Fruit fly (Drosophila melanogaster) whole organism, embryonic: ENCODE measurements around the gene CG14431.
A peak's percentile ranks its signal among the peaks of the same experiment; 100 is the strongest.

Experiments
- BEAF-32 ChIP-seq: fragments of 200-800 bp; sonication (Bioruptor generic); optimal IDR thresholded peaks from 3 replicates; lab custom pipeline; 2017; ENCODE audit warnings: missing biosample characterization, missing genetic modification characterization, mild to moderate bottlenecking, moderate library complexity, missing genetic modification reagents
- CG10209 ChIP-seq: fragments of 200-800 bp; sonication (Bioruptor generic); optimal IDR thresholded peaks from 3 replicates; lab custom pipeline; 2017; ENCODE audit warnings: missing biosample characterization, mild to moderate bottlenecking, missing genetic modification characterization, missing genetic modification reagents
- CG11085 ChIP-seq: fragments of 200-800 bp; sonication (Bioruptor generic); IDR thresholded peaks from 2 replicates; pipeline ENCODE4 v1.3.6; 2022; ENCODE audit warnings: missing biosample characterization, missing genetic modification characterization
- CG12071 ChIP-seq: fragments of 200-800 bp; sonication (Bioruptor generic); optimal IDR thresholded peaks from 3 replicates; lab custom pipeline; 2018; ENCODE audit warnings: missing biosample characterization, mild to moderate bottlenecking, missing genetic modification characterization
- CG12942 ChIP-seq: fragments of 200-800 bp; sonication (Bioruptor generic); optimal IDR thresholded peaks from 3 replicates; lab custom pipeline; 2016; ENCODE audit warnings: missing biosample characterization, missing genetic modification characterization
- CG13775 ChIP-seq: fragments of 200-800 bp; sonication (Bioruptor generic); optimal IDR thresholded peaks from 3 replicates; lab custom pipeline; 2017; ENCODE audit warnings: missing biosample characterization, mild to moderate bottlenecking, missing genetic modification characterization
- CG14667 ChIP-seq: fragments of 200-800 bp; sonication (Bioruptor generic); IDR thresholded peaks from 2 replicates; pipeline ENCODE4 v1.3.6; 2022; ENCODE audit warnings: missing biosample characterization, missing genetic modification characterization
- CG15514 ChIP-seq: fragments of 200-800 bp; sonication (Bioruptor generic); optimal IDR thresholded peaks from 3 replicates; lab custom pipeline; 2017; ENCODE audit warnings: missing biosample characterization, missing genetic modification characterization, mild to moderate bottlenecking, moderate library complexity, missing genetic modification reagents
- CG17328 ChIP-seq: fragments of 200-800 bp; sonication (Bioruptor generic); IDR thresholded peaks from 2 replicates; pipeline ENCODE4 v1.3.6; 2022; ENCODE audit warnings: missing biosample characterization, missing genetic modification characterization
- CG17568 ChIP-seq: fragments of 200-800 bp; sonication (Bioruptor generic); optimal IDR thresholded peaks from 2 replicates; lab custom pipeline; 2018; ENCODE audit warnings: missing biosample characterization, mild to moderate bottlenecking, missing genetic modification characterization, moderate library complexity
- CG1832 ChIP-seq: fragments of 200-800 bp; sonication (Bioruptor generic); optimal IDR thresholded peaks from 2 replicates; lab custom pipeline; 2017; ENCODE audit warnings: missing biosample characterization, mild to moderate bottlenecking, missing genetic modification characterization, inconsistent platforms
- CG2129 ChIP-seq: fragments of 200-800 bp; sonication (Bioruptor generic); IDR thresholded peaks from 2 replicates; pipeline ENCODE4 v1.3.6; 2022; ENCODE audit warnings: missing biosample characterization, missing genetic modification characterization; ENCODE audit not compliant: partially characterized antibody
- CG2875 ChIP-seq: fragments of 200-800 bp; sonication (Bioruptor generic); optimal IDR thresholded peaks from 2 replicates; lab custom pipeline; 2017; ENCODE audit warnings: missing biosample characterization, mild to moderate bottlenecking, missing genetic modification characterization, missing genetic modification reagents
- CG30431 ChIP-seq: fragments of 200-800 bp; sonication (Bioruptor generic); optimal IDR thresholded peaks from 2 replicates; lab custom pipeline; 2017; ENCODE audit warnings: missing biosample characterization, missing genetic modification characterization
- CG3281 ChIP-seq: fragments of 200-800 bp; sonication (Bioruptor generic); optimal IDR thresholded peaks from 3 replicates; lab custom pipeline; 2017; ENCODE audit warnings: missing biosample characterization, mild to moderate bottlenecking, missing genetic modification characterization
- CG34422 ChIP-seq: fragments of 200-800 bp; sonication (Bioruptor generic); IDR thresholded peaks from 3 replicates; pipeline ENCODE4 v1.3.6; 2022; ENCODE audit warnings: missing biosample characterization, missing genetic modification characterization
- CG42726 ChIP-seq: fragments of 200-800 bp; sonication (Bioruptor generic); IDR thresholded peaks from 2 replicates; pipeline ENCODE4 v1.3.6; 2022; ENCODE audit warnings: missing biosample characterization, missing genetic modification characterization; ENCODE audit not compliant: partially characterized antibody
- CG43689 ChIP-seq: fragments of 200-800 bp; sonication (Bioruptor generic); IDR thresholded peaks from 2 replicates; pipeline ENCODE4 v1.3.6; 2022; ENCODE audit warnings: missing biosample characterization, missing genetic modification characterization
- CG5245 ChIP-seq: fragments of 200-800 bp; sonication (Bioruptor generic); optimal IDR thresholded peaks from 3 replicates; lab custom pipeline; 2016; ENCODE audit warnings: missing biosample characterization, missing genetic modification characterization
- CG5953 ChIP-seq: fragments of 200-800 bp; sonication (Bioruptor generic); IDR thresholded peaks from 2 replicates; pipeline ENCODE4 v1.3.6; 2022; ENCODE audit warnings: missing biosample characterization, missing genetic modification characterization
- CG8388 ChIP-seq: fragments of 200-800 bp; sonication (Bioruptor generic); optimal IDR thresholded peaks from 2 replicates; lab custom pipeline; 2019; ENCODE audit warnings: missing biosample characterization, mild to moderate bottlenecking, missing genetic modification characterization, moderate library complexity
- CrebB ChIP-seq: fragments of 200-800 bp; sonication (Bioruptor generic); optimal IDR thresholded peaks from 3 replicates; lab custom pipeline; 2018; ENCODE audit warnings: missing biosample characterization, mild to moderate bottlenecking, missing genetic modification characterization
- Doc3 ChIP-seq: fragments of 200-800 bp; sonication (Bioruptor generic); IDR thresholded peaks from 3 replicates; pipeline ENCODE4 v1.3.6; 2022; ENCODE audit warnings: missing biosample characterization, missing genetic modification characterization; ENCODE audit not compliant: partially characterized antibody
- Lim3 ChIP-seq: fragments of 200-800 bp; sonication (Bioruptor generic); IDR thresholded peaks from 2 replicates; pipeline ENCODE4 v1.3.6; 2022; ENCODE audit warnings: missing biosample characterization, missing genetic modification characterization
- MESR4 ChIP-seq: fragments of 200-800 bp; sonication (Bioruptor generic); optimal IDR thresholded peaks from 2 replicates; lab custom pipeline; 2018; ENCODE audit warnings: missing biosample characterization, mild to moderate bottlenecking, missing genetic modification characterization, moderate library complexity
- Max ChIP-seq: fragments of 200-800 bp; sonication (Bioruptor generic); optimal IDR thresholded peaks from 2 replicates; lab custom pipeline; 2016; ENCODE audit warnings: missing biosample characterization, mild to moderate bottlenecking, missing genetic modification characterization
- Nf-YA ChIP-seq: fragments of 200-800 bp; sonication (Bioruptor generic); IDR thresholded peaks from 2 replicates; pipeline ENCODE4 v1.3.6; 2022; ENCODE audit warnings: missing biosample characterization, missing genetic modification characterization
- NfI ChIP-seq: fragments of 200-800 bp; sonication (Bioruptor generic); optimal IDR thresholded peaks from 3 replicates; lab custom pipeline; 2018; ENCODE audit warnings: missing biosample characterization, mild to moderate bottlenecking, missing genetic modification characterization, moderate library complexity
- Oli ChIP-seq: fragments of 200-800 bp; sonication (Bioruptor generic); optimal IDR thresholded peaks from 2 replicates; lab custom pipeline; 2018; ENCODE audit warnings: missing biosample characterization, mild to moderate bottlenecking, missing genetic modification characterization, moderate library complexity
- Sox100B ChIP-seq: fragments of 200-800 bp; sonication (Bioruptor generic); optimal IDR thresholded peaks from 3 replicates; lab custom pipeline; 2018; ENCODE audit warnings: missing biosample characterization, mild to moderate bottlenecking, missing genetic modification characterization
- Sry-δ ChIP-seq: fragments of 200-800 bp; sonication (Bioruptor generic); optimal IDR thresholded peaks from 2 replicates; lab custom pipeline; 2016; ENCODE audit warnings: missing biosample characterization, missing genetic modification characterization
- bowl ChIP-seq: fragments of 200-800 bp; sonication (Bioruptor generic); IDR thresholded peaks from 2 replicates; pipeline ENCODE4 v1.3.6; 2022; ENCODE audit warnings: missing biosample characterization, missing genetic modification characterization
- cad ChIP-seq: fragments of >200 bp; optimal IDR thresholded peaks from 2 replicates; lab custom pipeline; 2017; ENCODE audit warnings: missing biosample characterization, missing genetic modification characterization
- cas ChIP-seq: fragments of 200-800 bp; sonication (Bioruptor generic); IDR thresholded peaks from 2 replicates; pipeline ENCODE4 v1.3.6; 2022; ENCODE audit warnings: missing biosample characterization, missing genetic modification characterization
- cg ChIP-seq: fragments of 200-800 bp; sonication (Bioruptor generic); optimal IDR thresholded peaks from 3 replicates; lab custom pipeline; 2019; ENCODE audit warnings: missing biosample characterization, mild to moderate bottlenecking, missing genetic modification characterization, moderate library complexity
- ci ChIP-seq: fragments of 200-800 bp; sonication (Bioruptor generic); IDR thresholded peaks from 3 replicates; pipeline ENCODE4 v1.3.6; 2022; ENCODE audit warnings: missing biosample characterization, missing genetic modification characterization
- disco-r ChIP-seq: fragments of 200-800 bp; sonication (Bioruptor generic); optimal IDR thresholded peaks from 2 replicates; lab custom pipeline; 2016; ENCODE audit warnings: missing biosample characterization, missing genetic modification characterization
- dm ChIP-seq: fragments of 200-800 bp; sonication (Bioruptor generic); optimal IDR thresholded peaks from 3 replicates; lab custom pipeline; 2016; ENCODE audit warnings: missing biosample characterization, missing genetic modification characterization
- dmrt11E ChIP-seq: fragments of 200-800 bp; sonication (Bioruptor generic); optimal IDR thresholded peaks from 3 replicates; lab custom pipeline; 2018; ENCODE audit warnings: missing biosample characterization, mild to moderate bottlenecking, missing genetic modification characterization, moderate library complexity
- ems ChIP-seq: fragments of 200-800 bp; sonication (Bioruptor generic); optimal IDR thresholded peaks from 3 replicates; lab custom pipeline; 2016; ENCODE audit warnings: missing biosample characterization, missing genetic modification characterization
- eyg ChIP-seq: fragments of 200-800 bp; sonication (Bioruptor generic); optimal IDR thresholded peaks from 3 replicates; lab custom pipeline; 2016; ENCODE audit warnings: missing biosample characterization, missing genetic modification characterization
- lab ChIP-seq: fragments of 200-800 bp; sonication (Bioruptor generic); optimal IDR thresholded peaks from 3 replicates; lab custom pipeline; 2017; ENCODE audit warnings: missing biosample characterization, missing genetic modification characterization, mild to moderate bottlenecking, moderate library complexity, missing genetic modification reagents
- lbe ChIP-seq: fragments of 200-800 bp; sonication (Bioruptor generic); optimal IDR thresholded peaks from 2 replicates; lab custom pipeline; 2016; ENCODE audit warnings: missing biosample characterization, mild to moderate bottlenecking, missing genetic modification characterization
- org-1 ChIP-seq: fragments of 200-800 bp; sonication (Bioruptor generic); optimal IDR thresholded peaks from 2 replicates; lab custom pipeline; 2017; ENCODE audit warnings: missing biosample characterization, missing genetic modification characterization
- otp ChIP-seq: fragments of 200-800 bp; sonication (Bioruptor generic); IDR thresholded peaks from 3 replicates; pipeline ENCODE4, ENCODE4 v1.3.6; 2022; ENCODE audit warnings: missing biosample characterization, missing genetic modification characterization
- row ChIP-seq: fragments of 200-800 bp; sonication (Bioruptor generic); IDR thresholded peaks from 3 replicates; pipeline ENCODE4 v1.3.6; 2022; ENCODE audit warnings: missing biosample characterization, missing genetic modification characterization
- shn ChIP-seq: fragments of 200-800 bp; sonication (Bioruptor generic); optimal IDR thresholded peaks from 3 replicates; lab custom pipeline; 2016; ENCODE audit warnings: missing biosample characterization, missing genetic modification characterization
- tgo ChIP-seq: fragments of 200-800 bp; sonication (Bioruptor generic); IDR thresholded peaks from 3 replicates; pipeline ENCODE4 v1.3.6; 2022; ENCODE audit warnings: missing biosample characterization, missing genetic modification characterization
- trh ChIP-seq: fragments of 200-800 bp; sonication (Bioruptor generic); optimal IDR thresholded peaks from 2 replicates; lab custom pipeline; 2016; ENCODE audit warnings: missing biosample characterization, missing genetic modification characterization
- unc-4 ChIP-seq: fragments of 200-800 bp; sonication (Bioruptor generic); IDR thresholded peaks from 2 replicates; pipeline ENCODE4 v1.3.6; 2022; ENCODE audit warnings: missing biosample characterization, missing genetic modification characterization; ENCODE audit not compliant: partially characterized antibody
- wdn ChIP-seq: fragments of 200-800 bp; sonication (Bioruptor generic); IDR thresholded peaks from 2 replicates; pipeline ENCODE4 v1.3.6; 2022; ENCODE audit warnings: missing biosample characterization, missing genetic modification characterization
- wek ChIP-seq: fragments of 200-800 bp; sonication (Bioruptor generic); optimal IDR thresholded peaks from 3 replicates; lab custom pipeline; 2018; ENCODE audit warnings: missing biosample characterization, mild to moderate bottlenecking, missing genetic modification characterization, moderate library complexity

Gene CG14431

DNA sequence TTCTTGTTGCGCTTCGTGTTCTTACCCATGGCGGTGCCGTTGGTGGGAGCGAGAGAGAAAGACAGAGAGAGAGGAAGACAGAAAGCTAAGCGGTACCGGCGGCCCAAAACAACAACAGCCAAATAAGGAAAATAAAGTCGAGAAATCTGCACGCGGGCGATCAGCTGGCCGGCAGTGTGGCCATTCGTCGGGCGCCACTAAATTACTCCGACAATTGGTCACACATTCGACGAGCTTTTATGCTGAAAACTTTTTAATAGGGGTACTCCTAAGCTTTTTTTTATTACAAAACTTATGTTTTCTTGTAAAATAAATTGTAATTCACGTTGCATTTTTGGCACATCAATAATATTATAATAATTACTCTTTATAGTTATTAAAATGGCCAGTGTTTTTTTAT, 60.5 kb downstream of the CG14431 start, which contains the start of gene Setd3 (continued):
- TF ChIP-seq dmrt11E (tag; lab: Kevin White, UChicago), result no peak
- TF ChIP-seq disco-r (GFP tag; lab: Kevin White, UChicago), result no peak
- TF ChIP-seq CG43689, result no peak
- TF ChIP-seq CG12071 (GFP tag; lab: Kevin White, UChicago), result no peak
- TF ChIP-seq row (GFP tag; lab: Robert Waterston, UW), result peak; percentile 56; the same call in 2 of the 3 replicates
- TF ChIP-seq trh (GFP tag; lab: Kevin White, UChicago), result no peak
- TF ChIP-seq CG5245, result no peak
- no peak for TF ChIP-seq CG2129 (GFP tag; lab: Robert Waterston, UW)
- no peak for TF ChIP-seq CG3281 (GFP tag; lab: Kevin White, UChicago)
- TF ChIP-seq CG10209 (GFP tag; lab: Kevin White, UChicago), result no peak
- TF ChIP-seq bowl (GFP tag; lab: Robert Waterston, UW), result no peak
- TF ChIP-seq CG2875, result no peak
- no peak for TF ChIP-seq eyg (GFP tag; lab: Kevin White, UChicago)
- TF ChIP-seq tgo, result no peak
- TF ChIP-seq CG5953 (GFP tag; lab: Robert Waterston, UW), result no peak
- TF ChIP-seq cg (GFP tag; lab: Kevin White, UChicago), result no peak
- peak; percentile 3 for TF ChIP-seq BEAF-32 (GFP tag; lab: Kevin White, UChicago)
- no peak for TF ChIP-seq Oli (tag; lab: Kevin White, UChicago)
- no peak for TF ChIP-seq Sox100B (GFP tag; lab: Kevin White, UChicago)
- no peak for TF ChIP-seq CG13775 (GFP tag; lab: Kevin White, UChicago)
- no peak for TF ChIP-seq CG42726 (GFP tag; lab: Robert Waterston, UW)
- peak; percentile 20 for TF ChIP-seq MESR4 (GFP tag; lab: Kevin White, UChicago)
- TF ChIP-seq otp (GFP tag; lab: Robert Waterston, UW), result no peak
- TF ChIP-seq CG34422 (GFP tag; lab: Robert Waterston, UW), result peak; percentile 45; the same call in 1 of the 3 replicates
- no peak for TF ChIP-seq CG11085 (GFP tag; lab: Robert Waterston, UW)
- no peak for TF ChIP-seq cas (GFP tag; lab: Robert Waterston, UW)
- TF ChIP-seq CG17568 (GFP tag; lab: Kevin White, UChicago), result no peak
- TF ChIP-seq ci (GFP tag; lab: Robert Waterston, UW), result no peak
- no peak for TF ChIP-seq Sry-δ
- TF ChIP-seq Nf-YA, result no peak
- TF ChIP-seq NfI (GFP tag; lab: Kevin White, UChicago), result no peak
- no peak for TF ChIP-seq Doc3
- TF ChIP-seq dm (GFP tag; lab: Kevin White, UChicago), result peak; percentile 55
- TF ChIP-seq CG8388 (GFP tag; lab: Kevin White, UChicago), result no peak
- peak; percentile 88 for TF ChIP-seq wek (GFP tag; lab: Kevin White, UChicago)
- TF ChIP-seq CrebB (tag; lab: Kevin White, UChicago), result no peak
- no peak for TF ChIP-seq cad
- TF ChIP-seq CG17328 (GFP tag; lab: Robert Waterston, UW), result no peak
- TF ChIP-seq CG30431, result no peak
- TF ChIP-seq ems (GFP tag; lab: Kevin White, UChicago), result no peak
- TF ChIP-seq CG1832 (GFP tag; lab: Kevin White, UChicago), result peak; percentile 44
- TF ChIP-seq lab, result peak; percentile 18
- TF ChIP-seq CG12942 (GFP tag; lab: Kevin White, UChicago), result no peak
- no peak for TF ChIP-seq wdn
- TF ChIP-seq Lim3 (GFP tag; lab: Robert Waterston, UW), result no peak
- TF ChIP-seq CG15514, result peak; percentile 34
- no peak for TF ChIP-seq CG14667 (GFP tag; lab: Robert Waterston, UW)
- TF ChIP-seq Max (GFP tag; lab: Kevin White, UChicago), result peak; percentile 22
- TF ChIP-seq lbe, result no peak
- no peak for TF ChIP-seq unc-4 (GFP tag; lab: Robert Waterston, UW)
- TF ChIP-seq org-1 (GFP tag; lab: Kevin White, UChicago), result no peak
- TF ChIP-seq shn, result no peak
